Fruit fly (Drosophila melanogaster) whole organism, embryonic: ENCODE results near the gene Gs1l.

Experiments used
- Asciz ChIP-seq: fragments of 200-800 bp; sonication (Bioruptor generic); optimal IDR thresholded peaks from 2 replicates; lab custom pipeline; 2017; ENCODE audit warnings: missing biosample characterization, mild to moderate bottlenecking, missing genetic modification characterization, missing genetic modification reagents
- CG11398 ChIP-seq: fragments of 200-800 bp; sonication (Bioruptor generic); optimal IDR thresholded peaks from 2 replicates; lab custom pipeline; 2016; ENCODE audit warnings: missing biosample characterization, missing genetic modification characterization
- CG11456 ChIP-seq: fragments of 200-800 bp; sonication (Bioruptor generic); IDR thresholded peaks from 3 replicates; pipeline ENCODE4 v1.3.6; 2022; ENCODE audit warnings: missing biosample characterization, missing genetic modification characterization
- CG12219 ChIP-seq: fragments of 200-800 bp; sonication (Bioruptor generic); optimal IDR thresholded peaks from 3 replicates; lab custom pipeline; 2018; ENCODE audit warnings: missing biosample characterization, mild to moderate bottlenecking, missing genetic modification characterization
- CG13287 ChIP-seq: fragments of 200-800 bp; sonication (Bioruptor generic); IDR thresholded peaks from 2 replicates; pipeline ENCODE4 v1.3.6; 2022; ENCODE audit warnings: missing biosample characterization, missing genetic modification characterization; ENCODE audit not compliant: partially characterized antibody
- CG14965 ChIP-seq: fragments of 200-800 bp; sonication (Bioruptor generic); optimal IDR thresholded peaks from 2 replicates; lab custom pipeline; 2016; ENCODE audit warnings: missing biosample characterization, missing genetic modification characterization, borderline replicate concordance
- CG15269 ChIP-seq: fragments of 200-800 bp; sonication (Bioruptor generic); optimal IDR thresholded peaks from 2 replicates; lab custom pipeline; 2018; ENCODE audit warnings: missing biosample characterization, mild to moderate bottlenecking, missing genetic modification characterization, moderate library complexity
- CG17612 ChIP-seq: fragments of 200-800 bp; sonication (Bioruptor generic); IDR thresholded peaks from 2 replicates; pipeline ENCODE4 v1.3.6; 2022; ENCODE audit warnings: missing biosample characterization, missing genetic modification characterization
- CG31365 ChIP-seq: fragments of 200-800 bp; sonication (Bioruptor generic); optimal IDR thresholded peaks from 2 replicates; lab custom pipeline; 2018; ENCODE audit warnings: missing biosample characterization, mild to moderate bottlenecking, missing genetic modification characterization
- CG33213 ChIP-seq: fragments of 200-800 bp; sonication (Bioruptor generic); optimal IDR thresholded peaks from 3 replicates; lab custom pipeline; 2016; ENCODE audit warnings: missing biosample characterization, missing genetic modification characterization
- CG3995 ChIP-seq: fragments of 200-800 bp; sonication (Bioruptor generic); optimal IDR thresholded peaks from 3 replicates; lab custom pipeline; 2016; ENCODE audit warnings: missing biosample characterization, missing genetic modification characterization
- CG4730 ChIP-seq: fragments of 200-800 bp; sonication (Bioruptor generic); IDR thresholded peaks from 2 replicates; pipeline ENCODE4 v1.3.6; 2022; ENCODE audit warnings: missing biosample characterization, missing genetic modification characterization
- CG6765 ChIP-seq: fragments of 200-800 bp; sonication (Bioruptor generic); optimal IDR thresholded peaks from 3 replicates; lab custom pipeline; 2017; ENCODE audit warnings: missing biosample characterization, mild to moderate bottlenecking, missing genetic modification characterization
- CG6813 ChIP-seq: fragments of 200-800 bp; sonication (Bioruptor generic); optimal IDR thresholded peaks from 2 replicates; lab custom pipeline; 2017; ENCODE audit warnings: missing biosample characterization, missing genetic modification characterization, mild to moderate bottlenecking, moderate library complexity, missing genetic modification reagents
- CG7928 ChIP-seq: fragments of 200-800 bp; sonication (Bioruptor generic); optimal IDR thresholded peaks from 2 replicates; lab custom pipeline; 2017; ENCODE audit warnings: missing biosample characterization, mild to moderate bottlenecking, missing genetic modification characterization
- Chrac-16 ChIP-seq: fragments of 200-800 bp; sonication (Bioruptor generic); optimal IDR thresholded peaks from 3 replicates; lab custom pipeline; 2016; ENCODE audit warnings: missing biosample characterization, missing genetic modification characterization
- D19B ChIP-seq: fragments of 200-800 bp; sonication (Bioruptor generic); optimal IDR thresholded peaks from 2 replicates; lab custom pipeline; 2017; ENCODE audit warnings: missing biosample characterization, mild to moderate bottlenecking, missing genetic modification characterization
- Dip2 ChIP-seq: fragments of 200-800 bp; sonication (Bioruptor generic); IDR thresholded peaks from 2 replicates; pipeline ENCODE4 v1.3.6; 2022; ENCODE audit warnings: missing biosample characterization, missing genetic modification characterization
- E2f1 ChIP-seq: fragments of 200-800 bp; sonication (Bioruptor generic); IDR thresholded peaks from 2 replicates; pipeline ENCODE4 v1.3.6; 2022; ENCODE audit warnings: missing biosample characterization, missing genetic modification characterization
- E2f2 ChIP-seq: fragments of 200-800 bp; sonication (Bioruptor generic); IDR thresholded peaks from 2 replicates; pipeline ENCODE4 v1.3.6; 2022; ENCODE audit warnings: missing biosample characterization, missing genetic modification characterization
- GATAe ChIP-seq: fragments of 200-800 bp; sonication (Bioruptor generic); conservative IDR thresholded peaks from 2 replicates; pipeline ENCODE4 v1.3.6; 2022; ENCODE audit warnings: missing biosample characterization, missing genetic modification characterization
- Hmr ChIP-seq: fragments of 200-800 bp; sonication (Bioruptor generic); optimal IDR thresholded peaks from 3 replicates; lab custom pipeline; 2017; ENCODE audit warnings: mild to moderate bottlenecking, missing biosample characterization, missing genetic modification reagents, missing genetic modification characterization
- Hr3 ChIP-seq: fragments of 200-800 bp; sonication (Bioruptor generic); optimal IDR thresholded peaks from 3 replicates; lab custom pipeline; 2016; ENCODE audit warnings: missing biosample characterization, missing genetic modification characterization
- Med ChIP-seq: fragments of 200-800 bp; sonication (Bioruptor generic); peaks from one replicate; lab custom pipeline; 2016; ENCODE audit warnings: missing biosample characterization, missing genetic modification characterization, mild to moderate bottlenecking, inconsistent platforms, moderate library complexity
- Mes4 ChIP-seq: fragments of 200-800 bp; sonication (Bioruptor generic); optimal IDR thresholded peaks from 2 replicates; lab custom pipeline; 2016; ENCODE audit warnings: missing biosample characterization, missing genetic modification characterization
- Optix ChIP-seq: fragments of 200-800 bp; sonication (Bioruptor generic); IDR thresholded peaks from 3 replicates; pipeline ENCODE4 v1.3.6; 2022; ENCODE audit warnings: missing biosample characterization, missing genetic modification characterization
- Rfx ChIP-seq: fragments of 200-800 bp; sonication (Bioruptor generic); IDR thresholded peaks from 2 replicates; pipeline ENCODE4 v1.3.6; 2022; ENCODE audit warnings: missing biosample characterization, missing genetic modification characterization
- Usf ChIP-seq: fragments of 200-800 bp; sonication (Bioruptor generic); optimal IDR thresholded peaks from 2 replicates; lab custom pipeline; 2017; ENCODE audit warnings: missing genotype, missing biosample characterization, missing genetic modification characterization
- bsh ChIP-seq, 2 experiments: fragments of 200-800 bp; sonication (Bioruptor generic); optimal IDR thresholded peaks; 2 replicates each; lab custom pipeline; 2017 to 2018; ENCODE audit warnings: mild to moderate bottlenecking in 2 of 2, missing biosample characterization in 2 of 2, missing genetic modification characterization in 2 of 2, moderate library complexity in 1 of 2
- dan ChIP-seq: fragments of 200-800 bp; sonication (Bioruptor generic); IDR thresholded peaks from 2 replicates; pipeline ENCODE4 v1.3.6; 2022; ENCODE audit warnings: missing biosample characterization, missing genetic modification characterization
- dimm ChIP-seq: fragments of 200-800 bp; sonication (Bioruptor generic); IDR thresholded peaks from 2 replicates; pipeline ENCODE4 v1.3.6; 2022; ENCODE audit warnings: missing biosample characterization, missing genetic modification characterization
- dmrt11E ChIP-seq: fragments of 200-800 bp; sonication (Bioruptor generic); optimal IDR thresholded peaks from 3 replicates; lab custom pipeline; 2018; ENCODE audit warnings: missing biosample characterization, mild to moderate bottlenecking, missing genetic modification characterization, moderate library complexity
- gcm ChIP-seq: fragments of 200-800 bp; sonication (Bioruptor generic); optimal IDR thresholded peaks from 2 replicates; lab custom pipeline; 2019; ENCODE audit warnings: missing biosample characterization, mild to moderate bottlenecking, missing genetic modification characterization, moderate library complexity
- gem ChIP-seq: fragments of 200-800 bp; sonication (Bioruptor generic); optimal IDR thresholded peaks from 2 replicates; lab custom pipeline; 2019; ENCODE audit warnings: missing biosample characterization, mild to moderate bottlenecking, missing genetic modification characterization, moderate library complexity
- gsb ChIP-seq: fragments of 200-800 bp; sonication (Bioruptor generic); IDR thresholded peaks from 2 replicates; pipeline ENCODE4 v1.3.6; 2022; ENCODE audit warnings: missing biosample characterization, missing genetic modification characterization
- hkb ChIP-seq, 2 experiments: fragments of 200-800 bp in 1 of 2; fragments of >200 bp in 1 of 2; sonication (Bioruptor generic) in 1 of 2; IDR thresholded peaks in 1 of 2; optimal IDR thresholded peaks in 1 of 2; 2 replicates each; pipeline versions ENCODE4 v1.3.6 to Lab custom; 2017 to 2022; ENCODE audit warnings: missing biosample characterization in 1 of 2, missing genetic modification characterization in 1 of 2
- hth ChIP-seq: fragments of >200 bp; optimal IDR thresholded peaks from 2 replicates; lab custom pipeline; 2017; ENCODE audit warnings: inconsistent platforms
- ken ChIP-seq: fragments of 200-800 bp; sonication (Bioruptor generic); IDR thresholded peaks from 3 replicates; pipeline ENCODE4 v1.3.6; 2022; ENCODE audit warnings: missing biosample characterization, missing genetic modification characterization
- odd ChIP-seq: fragments of 200-800 bp; sonication (Bioruptor generic); optimal IDR thresholded peaks from 2 replicates; lab custom pipeline; 2017; ENCODE audit warnings: missing biosample characterization, mild to moderate bottlenecking, missing genetic modification characterization
- ranshi ChIP-seq: fragments of 200-800 bp; sonication (Bioruptor generic); IDR thresholded peaks from 2 replicates; pipeline ENCODE4 v1.3.6; 2022; ENCODE audit warnings: missing biosample characterization, missing genetic modification characterization
- salm ChIP-seq: fragments of 200-800 bp; sonication (Bioruptor generic); optimal IDR thresholded peaks from 2 replicates; lab custom pipeline; 2018; ENCODE audit warnings: missing biosample characterization, mild to moderate bottlenecking, missing genetic modification characterization
- scrt ChIP-seq: fragments of 200-800 bp; sonication (Bioruptor generic); optimal IDR thresholded peaks from 2 replicates; lab custom pipeline; 2018; ENCODE audit warnings: missing biosample characterization, mild to moderate bottlenecking, missing genetic modification characterization, moderate library complexity
- stc ChIP-seq: fragments of 200-800 bp; sonication (Bioruptor generic); IDR thresholded peaks from 2 replicates; pipeline ENCODE4 v1.3.6; 2022; ENCODE audit warnings: missing biosample characterization, missing genetic modification characterization
- tgo ChIP-seq: fragments of 200-800 bp; sonication (Bioruptor generic); IDR thresholded peaks from 3 replicates; pipeline ENCODE4 v1.3.6; 2022; ENCODE audit warnings: missing biosample characterization, missing genetic modification characterization

The Gs1l gene

dm6 chr2L:4440881-4441737, 15.5 kb downstream of the Gs1l start, which contains the start of gene CG15431 (continued):
- TF ChIP-seq Rfx (GFP tag; lab: Robert Waterston, UW) (peak; percentile 73), Hr3 (GFP tag; lab: Kevin White, UChicago) (peak; percentile 16), tgo (GFP tag; lab: Robert Waterston, UW) (peak; percentile 50; the same call in 2 of the 3 replicates), Med (GFP tag; lab: Kevin White, UChicago) (peak; percentile 94)

DNA sequence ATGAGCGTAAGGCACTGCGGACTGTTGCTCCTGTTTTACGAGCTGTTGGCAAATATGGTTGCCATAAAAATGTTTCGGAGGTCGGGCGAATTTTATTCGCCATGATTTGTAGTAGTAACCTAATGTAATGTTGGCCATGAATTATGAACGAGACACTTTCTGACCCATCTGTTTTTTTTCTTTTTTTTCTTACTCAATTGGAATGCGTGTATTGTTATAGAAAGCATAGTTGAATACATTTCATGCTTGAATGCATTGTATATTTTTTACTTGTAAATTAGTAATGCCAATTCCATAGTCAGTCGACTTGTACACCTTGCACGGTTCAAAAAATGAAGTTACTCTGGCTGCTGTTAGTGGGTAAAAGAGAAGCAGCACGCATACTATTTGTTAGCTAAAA, 19.1 kb downstream of the Gs1l start, which contains the start of gene CG43056:
Gene CG43056 (plus strand): TSS at position 301 of the 400 bp plus-strand sequence.
- TF ChIP-seq scrt (peak; percentile 13), stc (GFP tag; lab: Robert Waterston, UW) (no peak)

DNA sequence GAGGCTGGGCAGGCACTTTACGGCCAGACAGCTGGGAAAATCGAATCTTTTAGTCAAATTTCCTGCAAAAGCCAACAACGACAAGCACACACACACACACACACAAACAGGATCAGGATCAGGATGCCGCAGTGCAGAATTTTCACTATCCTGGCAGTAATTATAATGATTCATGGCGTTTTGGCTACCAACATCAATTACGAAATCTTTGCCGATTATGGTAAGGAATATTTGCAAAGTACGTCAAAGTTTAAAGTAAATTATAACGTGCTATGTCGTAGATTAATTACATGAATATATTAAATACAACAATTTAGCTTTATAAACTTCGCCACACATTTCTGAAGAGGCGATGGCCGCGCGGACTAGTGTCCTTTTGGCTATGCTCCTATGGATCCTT, 23.0 kb downstream of the Gs1l start, which contains the start of the genes CG34177 and CG34178:
Gene CG34177 (plus strand): TSS at position 301 of the 400 bp plus-strand sequence.
Gene CG34178 (plus strand): TSS at position 301 of the 400 bp plus-strand sequence.
- TF ChIP-seq Dip2 (GFP tag; lab: Robert Waterston, UW), result no peak
- no peak for TF ChIP-seq Asciz (GFP tag; lab: Kevin White, UChicago)
- no peak for TF ChIP-seq CG31365 (tag; lab: Kevin White, UChicago)
- no peak for TF ChIP-seq CG11456
- TF ChIP-seq ranshi, result no peak
- no peak for TF ChIP-seq dan (GFP tag; lab: Robert Waterston, UW)
- TF ChIP-seq CG7928 (GFP tag; lab: Kevin White, UChicago), result no peak
- no peak for TF ChIP-seq CG14965 (GFP tag; lab: Kevin White, UChicago)
- TF ChIP-seq CG6813 (GFP tag; lab: Kevin White, UChicago), result no peak
- TF ChIP-seq CG11398, result no peak
- no peak for TF ChIP-seq ken (GFP tag; lab: Robert Waterston, UW)

DNA sequence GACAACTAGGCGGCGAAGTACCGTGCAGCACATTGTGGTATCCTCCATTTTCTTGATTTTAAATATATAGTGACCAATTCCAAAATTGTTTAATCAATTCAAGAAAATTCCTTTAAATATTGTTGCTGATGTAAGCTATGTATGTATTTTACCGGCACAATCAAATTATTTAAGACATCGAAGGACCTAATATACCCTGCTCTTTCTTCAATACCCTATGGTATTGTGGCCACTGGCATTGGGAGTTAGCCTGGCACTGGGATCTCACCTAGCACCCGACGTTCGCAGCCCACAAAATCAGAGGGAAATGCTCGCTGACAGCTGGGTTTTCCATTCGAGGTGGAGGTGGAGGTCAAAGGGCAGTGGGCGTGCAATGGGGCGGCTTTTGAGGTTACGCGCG, 34.5 kb downstream of the Gs1l start:
- TF ChIP-seq CG3995, result no peak
- TF ChIP-seq GATAe (GFP tag; lab: Robert Waterston, UW), result no peak
- no peak for TF ChIP-seq CG4730 (GFP tag; lab: Robert Waterston, UW)
- TF ChIP-seq CG12219 (GFP tag; lab: Kevin White, UChicago), result no peak
- peak; percentile 31 for TF ChIP-seq Hmr
- TF ChIP-seq CG31365 (tag; lab: Kevin White, UChicago), result no peak
- TF ChIP-seq D19B (GFP tag; lab: Kevin White, UChicago), result peak; percentile 66
- TF ChIP-seq dimm, result peak; percentile 23; the same call in 1 of the 2 replicates
- TF ChIP-seq gsb (GFP tag; lab: Robert Waterston, UW), result 0 out of 2 replicates have a peak, but pooled peaks have one; percentile 24
- TF ChIP-seq CG15269 (tag; lab: Kevin White, UChicago), result no peak
- TF ChIP-seq dmrt11E (tag; lab: Kevin White, UChicago), result no peak
- TF ChIP-seq Usf, result no peak
- TF ChIP-seq CG17612 (GFP tag; lab: Robert Waterston, UW), result 0 out of 2 replicates have a peak, but pooled peaks have one; percentile 35
- TF ChIP-seq gcm (GFP tag; lab: Kevin White, UChicago), result no peak
- TF ChIP-seq Optix (GFP tag; lab: Robert Waterston, UW), result no peak
- no peak for TF ChIP-seq bsh (GFP tag; optimal IDR thresholded peaks at IDR 0.05; lab: Kevin White, UChicago)
- TF ChIP-seq hth, result no peak
- no peak for TF ChIP-seq E2f2
- no peak for TF ChIP-seq CG6765
- TF ChIP-seq Chrac-16 (GFP tag; lab: Kevin White, UChicago), result no peak
- TF ChIP-seq CG33213 (GFP tag; lab: Kevin White, UChicago), result no peak
- peak; percentile 10 for TF ChIP-seq gem (tag; lab: Kevin White, UChicago)
- no peak for TF ChIP-seq odd (GFP tag; lab: Kevin White, UChicago)
- TF ChIP-seq E2f1, result no peak
- TF ChIP-seq hkb (optimal IDR thresholded peaks at IDR 0.05; lab: Kevin White, UChicago), result no peak
- TF ChIP-seq hkb (GFP tag; IDR thresholded peaks at IDR 0.05; lab: Robert Waterston, UW), result no peak
- TF ChIP-seq Mes4 (GFP tag; lab: Kevin White, UChicago), result no peak
- TF ChIP-seq salm (tag; lab: Kevin White, UChicago), result no peak
- no peak for TF ChIP-seq CG13287 (GFP tag; lab: Robert Waterston, UW)
